Fruit fly (Drosophila melanogaster) whole organism, embryonic: ENCODE measurements around the gene Fbw5.

Experiments
- ATbp ChIP-seq: fragments of 200-800 bp; sonication (Bioruptor generic); optimal IDR thresholded peaks from 2 replicates; lab custom pipeline; 2017; ENCODE audit warnings: missing biosample characterization, mild to moderate bottlenecking, missing genetic modification characterization, missing genetic modification reagents
- BEAF-32 ChIP-seq: fragments of 200-800 bp; sonication (Bioruptor generic); optimal IDR thresholded peaks from 3 replicates; lab custom pipeline; 2017; ENCODE audit warnings: missing biosample characterization, missing genetic modification characterization, mild to moderate bottlenecking, moderate library complexity, missing genetic modification reagents
- BtbVII ChIP-seq: fragments of 200-800 bp; sonication (Bioruptor generic); optimal IDR thresholded peaks from 3 replicates; lab custom pipeline; 2017; ENCODE audit warnings: missing biosample characterization, mild to moderate bottlenecking, missing genetic modification characterization
- C15 ChIP-seq: fragments of 200-800 bp; sonication (Bioruptor generic); IDR thresholded peaks from 3 replicates; pipeline ENCODE4 v1.3.6; 2022; ENCODE audit warnings: missing biosample characterization, missing genetic modification characterization
- CG10321 ChIP-seq: fragments of 200-800 bp; sonication (Bioruptor generic); IDR thresholded peaks from 2 replicates; pipeline ENCODE4 v1.3.6; 2022; ENCODE audit warnings: missing biosample characterization, missing genetic modification characterization
- CG10565 ChIP-seq: fragments of 200-800 bp; sonication (Bioruptor generic); optimal IDR thresholded peaks from 3 replicates; lab custom pipeline; 2016; ENCODE audit warnings: missing biosample characterization, mild to moderate bottlenecking, missing genetic modification characterization
- CG13123 ChIP-seq: fragments of 200-800 bp; sonication (Bioruptor generic); optimal IDR thresholded peaks from 2 replicates; lab custom pipeline; 2016; ENCODE audit warnings: missing biosample characterization, missing genetic modification characterization
- CG17359 ChIP-seq: fragments of 200-800 bp; sonication (Bioruptor generic); optimal IDR thresholded peaks from 3 replicates; lab custom pipeline; 2018; ENCODE audit warnings: missing biosample characterization, mild to moderate bottlenecking, missing genetic modification characterization, moderate library complexity
- CG17912 ChIP-seq: fragments of 200-800 bp; sonication (Bioruptor generic); optimal IDR thresholded peaks from 2 replicates; lab custom pipeline; 2018; ENCODE audit warnings: missing biosample characterization, mild to moderate bottlenecking, missing genetic modification characterization
- CG1792 ChIP-seq: fragments of 200-800 bp; sonication (Bioruptor generic); optimal IDR thresholded peaks from 2 replicates; lab custom pipeline; 2016; ENCODE audit warnings: missing biosample characterization, missing genetic modification characterization
- CG18619 ChIP-seq: fragments of 200-800 bp; sonication (Bioruptor generic); optimal IDR thresholded peaks from 3 replicates; lab custom pipeline; 2017; ENCODE audit warnings: missing biosample characterization, mild to moderate bottlenecking, missing genetic modification characterization
- CG32772 ChIP-seq: fragments of 200-800 bp; sonication (Bioruptor generic); IDR thresholded peaks from 2 replicates; pipeline ENCODE4 v1.3.6; 2022; ENCODE audit warnings: missing biosample characterization, missing genetic modification characterization
- CG43689 ChIP-seq: fragments of 200-800 bp; sonication (Bioruptor generic); IDR thresholded peaks from 2 replicates; pipeline ENCODE4 v1.3.6; 2022; ENCODE audit warnings: missing biosample characterization, missing genetic modification characterization
- CG4730 ChIP-seq: fragments of 200-800 bp; sonication (Bioruptor generic); IDR thresholded peaks from 2 replicates; pipeline ENCODE4 v1.3.6; 2022; ENCODE audit warnings: missing biosample characterization, missing genetic modification characterization
- CG4820 ChIP-seq: fragments of 200-800 bp; sonication (Bioruptor generic); optimal IDR thresholded peaks from 3 replicates; lab custom pipeline; 2016; ENCODE audit warnings: missing biosample characterization, missing genetic modification characterization
- CG5180 ChIP-seq: fragments of 200-800 bp; sonication (Bioruptor generic); optimal IDR thresholded peaks from 3 replicates; lab custom pipeline; 2017; ENCODE audit warnings: missing biosample characterization, missing genetic modification characterization, mild to moderate bottlenecking, moderate library complexity, missing genetic modification reagents
- CG6272 ChIP-seq: fragments of 200-800 bp; sonication (Bioruptor generic); IDR thresholded peaks from 2 replicates; pipeline ENCODE4 v1.3.6; 2022; ENCODE audit warnings: missing biosample characterization, missing genetic modification characterization
- CG6791 ChIP-seq: fragments of 200-800 bp; sonication (Bioruptor generic); IDR thresholded peaks from 3 replicates; pipeline ENCODE4 v1.3.6; 2022; ENCODE audit warnings: missing biosample characterization, missing genetic modification characterization; ENCODE audit not compliant: partially characterized antibody
- CG8765 ChIP-seq: fragments of 200-800 bp; sonication (Bioruptor generic); IDR thresholded peaks from 2 replicates; pipeline ENCODE4 v1.3.6; 2022; ENCODE audit warnings: missing biosample characterization, missing genetic modification characterization
- Deaf1 ChIP-seq: fragments of 200-800 bp; optimal IDR thresholded peaks from 3 replicates; lab custom pipeline; 2019; ENCODE audit warnings: missing biosample characterization, mild to moderate bottlenecking, missing genetic modification characterization, moderate library complexity
- Dek ChIP-seq: fragments of 200-800 bp; sonication (Bioruptor generic); optimal IDR thresholded peaks from 3 replicates; lab custom pipeline; 2019; ENCODE audit warnings: missing biosample characterization, mild to moderate bottlenecking, missing genetic modification characterization, moderate library complexity
- Dll ChIP-seq: fragments of 200-800 bp; sonication (Bioruptor generic); IDR thresholded peaks from 4 replicates; pipeline ENCODE4 v1.3.6; 2022; ENCODE audit warnings: missing biosample characterization, missing genetic modification characterization; ENCODE audit not compliant: partially characterized antibody
- ERR ChIP-seq: fragments of 200-800 bp; sonication (Bioruptor generic); optimal IDR thresholded peaks from 2 replicates; lab custom pipeline; 2016; ENCODE audit warnings: missing biosample characterization, missing genetic modification characterization
- Hsf ChIP-seq: fragments of 200-800 bp; sonication (Bioruptor generic); optimal IDR thresholded peaks from 3 replicates; lab custom pipeline; 2016; ENCODE audit warnings: missing biosample characterization, missing genetic modification characterization
- Med ChIP-seq: fragments of 200-800 bp; sonication (Bioruptor generic); peaks from one replicate; lab custom pipeline; 2016; ENCODE audit warnings: missing biosample characterization, missing genetic modification characterization, mild to moderate bottlenecking, inconsistent platforms, moderate library complexity
- Opbp ChIP-seq: fragments of 200-800 bp; sonication (Bioruptor generic); IDR thresholded peaks from 3 replicates; pipeline ENCODE4 v1.3.6; 2022; ENCODE audit warnings: missing biosample characterization, missing genetic modification characterization; ENCODE audit not compliant: partially characterized antibody
- bsh ChIP-seq, 2 experiments: fragments of 200-800 bp; sonication (Bioruptor generic); optimal IDR thresholded peaks; 2 replicates each; lab custom pipeline; 2017 to 2018; ENCODE audit warnings: mild to moderate bottlenecking in 2 of 2, missing biosample characterization in 2 of 2, missing genetic modification characterization in 2 of 2, moderate library complexity in 1 of 2
- chif ChIP-seq, 2 experiments: fragments of 200-800 bp; sonication (Bioruptor generic); optimal IDR thresholded peaks; 3 replicates each; lab custom pipeline; 2016; ENCODE audit warnings: missing biosample characterization in 2 of 2, missing genetic modification characterization in 2 of 2
- chinmo ChIP-seq: fragments of 200-800 bp; sonication (Bioruptor generic); IDR thresholded peaks from 4 replicates; pipeline ENCODE4 v1.3.6; 2022; ENCODE audit warnings: missing biosample characterization, missing genetic modification characterization; ENCODE audit not compliant: partially characterized antibody
- dysf ChIP-seq: fragments of 200-800 bp; sonication (Bioruptor generic); IDR thresholded peaks from 3 replicates; pipeline ENCODE4 v1.3.6; 2022; ENCODE audit warnings: missing biosample characterization, missing genetic modification characterization
- emc ChIP-seq: fragments of 200-800 bp; sonication (Bioruptor generic); optimal IDR thresholded peaks from 2 replicates; lab custom pipeline; 2016; ENCODE audit warnings: missing biosample characterization, missing genetic modification characterization
- grau ChIP-seq: fragments of 200-800 bp; optimal IDR thresholded peaks from 3 replicates; lab custom pipeline; 2019; ENCODE audit warnings: missing biosample characterization, mild to moderate bottlenecking, missing genetic modification characterization, moderate library complexity
- grn ChIP-seq: fragments of 200-800 bp; sonication (Bioruptor generic); optimal IDR thresholded peaks from 3 replicates; lab custom pipeline; 2017; ENCODE audit warnings: missing biosample characterization, missing genetic modification characterization
- hkb ChIP-seq, 2 experiments: fragments of 200-800 bp in 1 of 2; fragments of >200 bp in 1 of 2; sonication (Bioruptor generic) in 1 of 2; IDR thresholded peaks in 1 of 2; optimal IDR thresholded peaks in 1 of 2; 2 replicates each; pipeline versions ENCODE4 v1.3.6 to Lab custom; 2017 to 2022; ENCODE audit warnings: missing biosample characterization in 1 of 2, missing genetic modification characterization in 1 of 2
- lov ChIP-seq, 2 experiments: fragments of 200-800 bp in 1 of 2; fragments of >200 bp in 1 of 2; sonication (Bioruptor generic) in 1 of 2; IDR thresholded peaks in 1 of 2; optimal IDR thresholded peaks in 1 of 2; 2 replicates in 1 of 2; 3 replicates in 1 of 2; pipeline versions ENCODE4 v1.3.6 to Lab custom; 2017 to 2022; ENCODE audit warnings: missing biosample characterization in 1 of 2, missing genetic modification characterization in 1 of 2
- mirr ChIP-seq: fragments of 200-800 bp; sonication (Bioruptor generic); optimal IDR thresholded peaks from 3 replicates; lab custom pipeline; 2018; ENCODE audit warnings: missing biosample characterization, mild to moderate bottlenecking, missing genetic modification characterization
- pum ChIP-seq: fragments of 200-800 bp; sonication (Bioruptor generic); optimal IDR thresholded peaks from 2 replicates; lab custom pipeline; 2016; ENCODE audit warnings: missing biosample characterization, missing genetic modification characterization
- ro ChIP-seq: fragments of 200-800 bp; sonication (Bioruptor generic); IDR thresholded peaks from 2 replicates; pipeline ENCODE4 v1.3.6; 2022; ENCODE audit warnings: missing biosample characterization, missing genetic modification characterization
- scrt ChIP-seq: fragments of 200-800 bp; sonication (Bioruptor generic); optimal IDR thresholded peaks from 2 replicates; lab custom pipeline; 2018; ENCODE audit warnings: missing biosample characterization, mild to moderate bottlenecking, missing genetic modification characterization, moderate library complexity
- sob ChIP-seq: fragments of 200-800 bp; sonication (Bioruptor generic); IDR thresholded peaks from 2 replicates; pipeline ENCODE4 v1.3.6; 2022; ENCODE audit warnings: missing biosample characterization, missing genetic modification characterization
- tio ChIP-seq: fragments of 200-800 bp; sonication (Bioruptor generic); optimal IDR thresholded peaks from 2 replicates; lab custom pipeline; 2017; ENCODE audit warnings: missing biosample characterization, missing genetic modification characterization, inconsistent platforms
- ttk ChIP-seq: fragments of 200-800 bp; sonication (Bioruptor generic); IDR thresholded peaks from 2 replicates; pipeline ENCODE4 v2.1.2; 2022; ENCODE audit warnings: missing biosample characterization, missing genetic modification characterization

Gene Fbw5

dm6 chr2L:6088371-6089365 is 22.9 kb upstream of the Fbw5 start (continued):
- TF ChIP-seq tio (GFP tag; lab: Kevin White, UChicago) (no peak), BEAF-32 (GFP tag; lab: Kevin White, UChicago) (no peak), Dll (GFP tag; lab: Robert Waterston, UW) (peak; percentile 36; the same call in 1 of the 4 replicates)
- TF ChIP-seq, all 482 proteins: peak for 229

dm6 chr2L:6087685-6088084 is 21.9 kb upstream of the Fbw5 start:
- TF ChIP-seq grn (GFP tag; lab: Kevin White, UChicago): peak; percentile 44
- no peak for TF ChIP-seq C15
- no peak for TF ChIP-seq CG18619
- peak; percentile 4 for TF ChIP-seq hkb (optimal IDR thresholded peaks at IDR 0.05; lab: Kevin White, UChicago)
- TF ChIP-seq hkb (GFP tag; IDR thresholded peaks at IDR 0.05; lab: Robert Waterston, UW): no peak
- TF ChIP-seq BtbVII (GFP tag; lab: Kevin White, UChicago): no peak
- no peak for TF ChIP-seq CG6272 (GFP tag; lab: Robert Waterston, UW)

dm6 chr2L:6086771-6087170 is 21.0 kb upstream of the Fbw5 start:
- TF ChIP-seq Opbp (GFP tag; lab: Robert Waterston, UW): no peak
- no peak for TF ChIP-seq dysf (GFP tag; lab: Robert Waterston, UW)
- TF ChIP-seq ATbp (GFP tag; lab: Kevin White, UChicago): no peak
- TF ChIP-seq sob: peak; percentile 27; the same call in 1 of the 2 replicates
- TF ChIP-seq Med (GFP tag; lab: Kevin White, UChicago): peak; percentile 13
- TF ChIP-seq grau: peak; percentile 5
- TF ChIP-seq BtbVII (GFP tag; lab: Kevin White, UChicago): no peak
- TF ChIP-seq CG8765 (GFP tag; lab: Robert Waterston, UW): 0 out of 2 replicates have a peak, but pooled peaks have one; percentile 33

- TF ChIP-seq CG4820 (GFP tag; lab: Kevin White, UChicago) (no peak), Deaf1 (tag; lab: Kevin White, UChicago) (peak; percentile 59), scrt (peak; percentile 58), ro (GFP tag; lab: Robert Waterston, UW) (no peak), Hsf (GFP tag; lab: Kevin White, UChicago) (no peak), chif (GFP tag; optimal IDR thresholded peaks at IDR 0.05; lab: Kevin White, UChicago) (no peak), CG1792 (no peak), chinmo (GFP tag; lab: Robert Waterston, UW) (peak; percentile 90; the same call in 3 of the 4 replicates), CG32772 (GFP tag; lab: Robert Waterston, UW) (no peak), CG43689 (GFP tag; lab: Robert Waterston, UW) (no peak), CG17912 (GFP tag; lab: Kevin White, UChicago) (no peak), CG6791 (GFP tag; lab: Robert Waterston, UW) (no peak), mirr (GFP tag; lab: Kevin White, UChicago) (peak; percentile 68), lov (optimal IDR thresholded peaks at IDR 0.05; lab: Kevin White, UChicago) (no peak), lov (GFP tag; IDR thresholded peaks at IDR 0.05; lab: Robert Waterston, UW) (no peak), emc (GFP tag; lab: Kevin White, UChicago) (no peak), pum (no peak), Dek (tag; lab: Kevin White, UChicago) (no peak), CG5180 (no peak), CG4730 (no peak), ERR (GFP tag; lab: Kevin White, UChicago) (no peak), CG17359 (tag; lab: Kevin White, UChicago) (no peak), CG10321 (GFP tag; lab: Robert Waterston, UW) (no peak), CG13123 (GFP tag; lab: Kevin White, UChicago) (no peak), ttk (GFP tag; lab: Robert Waterston, UW) (no peak), bsh (GFP tag; optimal IDR thresholded peaks at IDR 0.05; lab: Kevin White, UChicago) (no peak), CG10565 (GFP tag; lab: Kevin White, UChicago) (no peak)
Observed at dm6 chr2L:6085733-6086317, 20.1 kb upstream of the Fbw5 start.
